Fruit fly (Drosophila melanogaster) S2 (cell line): Measurements from ENCODE around the gene CG8927.

Source experiments
- CG8478 ChIP-seq: fragments of >200 bp; optimal IDR thresholded peaks from 2 replicates; lab custom pipeline; 2018
- CTCF ChIP-seq, 2 experiments: fragments of >200 bp; optimal IDR thresholded peaks; 2 replicates each; lab custom pipeline; 2018

DNA sequence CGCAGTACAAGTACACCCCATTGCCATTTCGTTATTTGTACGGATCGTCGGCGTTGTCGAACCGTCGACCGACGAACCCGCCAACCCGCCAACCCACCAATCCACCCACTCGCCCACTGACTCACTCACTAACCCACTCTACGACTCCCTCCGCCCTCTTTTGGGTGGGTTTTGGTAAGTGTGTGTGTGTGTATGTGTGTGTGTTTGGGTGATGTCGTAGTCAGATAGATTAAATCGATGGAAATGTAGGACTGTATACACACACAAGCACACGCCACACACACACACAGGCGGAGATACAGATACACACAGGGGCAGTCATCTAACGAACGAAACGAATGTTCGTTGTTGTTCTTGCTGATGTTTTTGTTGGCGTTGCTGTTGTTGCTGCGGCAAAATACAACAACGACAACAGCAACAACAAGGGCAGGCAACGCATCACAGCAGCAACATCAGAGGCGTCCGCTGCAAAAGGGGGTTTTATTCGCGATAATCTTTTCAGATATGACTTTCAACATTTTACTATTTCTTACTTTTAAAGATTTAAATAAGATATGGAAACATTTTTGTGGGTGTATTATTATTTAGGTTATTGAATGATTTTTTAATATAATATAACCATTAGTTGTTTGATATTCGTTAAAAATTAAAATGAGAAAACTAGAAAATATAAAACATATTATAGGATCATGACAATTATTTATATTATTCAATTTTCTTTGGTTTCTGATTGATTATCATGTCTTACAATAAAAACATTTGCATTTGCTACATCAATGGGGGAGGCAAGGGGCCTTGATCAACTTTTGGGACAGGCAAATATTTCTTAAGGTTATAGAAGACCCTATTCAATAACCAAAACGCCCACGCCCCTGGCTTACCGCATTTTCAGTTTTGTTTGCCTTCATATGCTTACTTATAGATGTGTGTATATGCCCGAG is 40.8 kb downstream of the CG8927 start:
- TF ChIP-seq CTCF (optimal IDR thresholded peaks at IDR 0.05; lab: Kevin White, UChicago): no peak
- no peak for TF ChIP-seq CG8478 (lab: Kevin White, UChicago)
